Fruit fly (Drosophila melanogaster) whole organism, embryonic: ENCODE results near the gene CG42554.

Experiments used
- Bteb2 ChIP-seq: fragments of 200-800 bp; sonication (Bioruptor generic); optimal IDR thresholded peaks from 2 replicates; lab custom pipeline; 2016; ENCODE audit warnings: missing biosample characterization, missing genetic modification characterization
- CG10366 ChIP-seq: fragments of 200-800 bp; sonication (Bioruptor generic); IDR thresholded peaks from 2 replicates; pipeline ENCODE4 v1.3.6; 2022; ENCODE audit warnings: missing biosample characterization, missing genetic modification characterization
- CG10431 ChIP-seq: fragments of 200-800 bp; sonication (Bioruptor generic); optimal IDR thresholded peaks from 3 replicates; lab custom pipeline; 2018; ENCODE audit warnings: missing biosample characterization, mild to moderate bottlenecking, missing genetic modification characterization
- CG11696 ChIP-seq: fragments of 200-800 bp; sonication (Bioruptor generic); IDR thresholded peaks from 2 replicates; pipeline ENCODE4 v1.3.6; 2022; ENCODE audit warnings: missing biosample characterization, missing genetic modification characterization
- CG1233 ChIP-seq: fragments of 200-800 bp; sonication (Bioruptor generic); optimal IDR thresholded peaks from 4 replicates; lab custom pipeline; 2018; ENCODE audit warnings: missing biosample characterization, mild to moderate bottlenecking, missing genetic modification characterization
- CG12769 ChIP-seq: fragments of 200-800 bp; sonication (Bioruptor generic); optimal IDR thresholded peaks from 2 replicates; lab custom pipeline; 2019; ENCODE audit warnings: missing biosample characterization, mild to moderate bottlenecking, missing genetic modification characterization, moderate library complexity
- CG13424 ChIP-seq: fragments of 200-800 bp; sonication (Bioruptor generic); optimal IDR thresholded peaks from 2 replicates; lab custom pipeline; 2019; ENCODE audit warnings: missing biosample characterization, mild to moderate bottlenecking, missing genetic modification characterization, moderate library complexity
- CG14667 ChIP-seq: fragments of 200-800 bp; sonication (Bioruptor generic); IDR thresholded peaks from 2 replicates; pipeline ENCODE4 v1.3.6; 2022; ENCODE audit warnings: missing biosample characterization, missing genetic modification characterization
- CG15269 ChIP-seq: fragments of 200-800 bp; sonication (Bioruptor generic); optimal IDR thresholded peaks from 2 replicates; lab custom pipeline; 2018; ENCODE audit warnings: missing biosample characterization, mild to moderate bottlenecking, missing genetic modification characterization, moderate library complexity
- CG15514 ChIP-seq: fragments of 200-800 bp; sonication (Bioruptor generic); optimal IDR thresholded peaks from 3 replicates; lab custom pipeline; 2017; ENCODE audit warnings: missing biosample characterization, missing genetic modification characterization, mild to moderate bottlenecking, moderate library complexity, missing genetic modification reagents
- CG17912 ChIP-seq: fragments of 200-800 bp; sonication (Bioruptor generic); optimal IDR thresholded peaks from 2 replicates; lab custom pipeline; 2018; ENCODE audit warnings: missing biosample characterization, mild to moderate bottlenecking, missing genetic modification characterization
- CG3847 ChIP-seq: fragments of 200-800 bp; sonication (Bioruptor generic); IDR thresholded peaks from 2 replicates; pipeline ENCODE4 v1.3.6; 2022; ENCODE audit warnings: missing biosample characterization, missing genetic modification characterization
- CG9437 ChIP-seq: fragments of 200-800 bp; sonication (Bioruptor generic); optimal IDR thresholded peaks from 2 replicates; lab custom pipeline; 2018; ENCODE audit warnings: missing biosample characterization, mild to moderate bottlenecking, missing genetic modification characterization
- CHES-1-like ChIP-seq: fragments of 200-800 bp; sonication (Bioruptor generic); optimal IDR thresholded peaks from 2 replicates; lab custom pipeline; 2016; ENCODE audit warnings: missing biosample characterization, missing genetic modification characterization
- E2f2 ChIP-seq: fragments of 200-800 bp; sonication (Bioruptor generic); IDR thresholded peaks from 2 replicates; pipeline ENCODE4 v1.3.6; 2022; ENCODE audit warnings: missing biosample characterization, missing genetic modification characterization
- Fer3 ChIP-seq: fragments of 200-800 bp; sonication (Bioruptor generic); optimal IDR thresholded peaks from 2 replicates; lab custom pipeline; 2018; ENCODE audit warnings: missing biosample characterization, mild to moderate bottlenecking, missing genetic modification characterization, moderate library complexity
- NC2β ChIP-seq: fragments of 200-800 bp; sonication (Bioruptor generic); optimal IDR thresholded peaks from 2 replicates; lab custom pipeline; 2016; ENCODE audit warnings: missing biosample characterization, missing genetic modification characterization
- NfI ChIP-seq: fragments of 200-800 bp; sonication (Bioruptor generic); optimal IDR thresholded peaks from 3 replicates; lab custom pipeline; 2018; ENCODE audit warnings: missing biosample characterization, mild to moderate bottlenecking, missing genetic modification characterization, moderate library complexity
- Optix ChIP-seq: fragments of 200-800 bp; sonication (Bioruptor generic); IDR thresholded peaks from 3 replicates; pipeline ENCODE4 v1.3.6; 2022; ENCODE audit warnings: missing biosample characterization, missing genetic modification characterization
- PHDP ChIP-seq: fragments of 200-800 bp; sonication (Bioruptor generic); optimal IDR thresholded peaks from 3 replicates; lab custom pipeline; 2018; ENCODE audit warnings: missing biosample characterization, mild to moderate bottlenecking, missing genetic modification characterization, moderate library complexity
- Poxn ChIP-seq: fragments of 200-800 bp; sonication (Bioruptor generic); IDR thresholded peaks from 2 replicates; pipeline ENCODE4 v1.3.6; 2022; ENCODE audit warnings: missing biosample characterization, missing genetic modification characterization
- Scr ChIP-seq: fragments of 200-800 bp; sonication (Bioruptor generic); IDR thresholded peaks from 2 replicates; pipeline ENCODE4 v1.3.6; 2022; ENCODE audit warnings: missing biosample characterization, missing genetic modification characterization; ENCODE audit not compliant: partially characterized antibody
- Sox100B ChIP-seq: fragments of 200-800 bp; sonication (Bioruptor generic); optimal IDR thresholded peaks from 3 replicates; lab custom pipeline; 2018; ENCODE audit warnings: missing biosample characterization, mild to moderate bottlenecking, missing genetic modification characterization
- Xrp1 ChIP-seq: fragments of 200-800 bp; sonication (Bioruptor generic); IDR thresholded peaks from 2 replicates; pipeline ENCODE4 v1.3.6; 2022; ENCODE audit warnings: missing biosample characterization, missing genetic modification characterization
- bbx ChIP-seq: fragments of 200-800 bp; sonication (Bioruptor generic); IDR thresholded peaks from 2 replicates; pipeline ENCODE4 v1.3.6; 2022; ENCODE audit warnings: missing biosample characterization, missing genetic modification characterization; ENCODE audit not compliant: partially characterized antibody
- bcd ChIP-seq: fragments of 200-800 bp; sonication (Bioruptor generic); optimal IDR thresholded peaks from 2 replicates; lab custom pipeline; 2017; ENCODE audit warnings: missing biosample characterization, mild to moderate bottlenecking, missing genetic modification characterization
- dmrt11E ChIP-seq: fragments of 200-800 bp; sonication (Bioruptor generic); optimal IDR thresholded peaks from 3 replicates; lab custom pipeline; 2018; ENCODE audit warnings: missing biosample characterization, mild to moderate bottlenecking, missing genetic modification characterization, moderate library complexity
- dmrt99B ChIP-seq: fragments of 200-800 bp; sonication (Bioruptor generic); optimal IDR thresholded peaks from 2 replicates; lab custom pipeline; 2018; ENCODE audit warnings: missing biosample characterization, mild to moderate bottlenecking, missing genetic modification characterization, moderate library complexity
- dpn ChIP-seq, 2 experiments: fragments of 200-800 bp; sonication (Bioruptor generic); optimal IDR thresholded peaks; 3 replicates each; lab custom pipeline; 2016; ENCODE audit warnings: missing biosample characterization in 2 of 2, missing genetic modification characterization in 2 of 2
- emc ChIP-seq: fragments of 200-800 bp; sonication (Bioruptor generic); optimal IDR thresholded peaks from 2 replicates; lab custom pipeline; 2016; ENCODE audit warnings: missing biosample characterization, missing genetic modification characterization
- eyg ChIP-seq: fragments of 200-800 bp; sonication (Bioruptor generic); optimal IDR thresholded peaks from 3 replicates; lab custom pipeline; 2016; ENCODE audit warnings: missing biosample characterization, missing genetic modification characterization
- gcm2 ChIP-seq: fragments of 200-800 bp; sonication (Bioruptor generic); optimal IDR thresholded peaks from 2 replicates; lab custom pipeline; 2016; ENCODE audit warnings: missing biosample characterization, missing genetic modification characterization
- gsb ChIP-seq: fragments of 200-800 bp; sonication (Bioruptor generic); IDR thresholded peaks from 2 replicates; pipeline ENCODE4 v1.3.6; 2022; ENCODE audit warnings: missing biosample characterization, missing genetic modification characterization
- ken ChIP-seq: fragments of 200-800 bp; sonication (Bioruptor generic); IDR thresholded peaks from 3 replicates; pipeline ENCODE4 v1.3.6; 2022; ENCODE audit warnings: missing biosample characterization, missing genetic modification characterization
- kni ChIP-seq: fragments of 200-800 bp; sonication (Bioruptor generic); optimal IDR thresholded peaks from 3 replicates; lab custom pipeline; 2017; ENCODE audit warnings: mild to moderate bottlenecking, missing biosample characterization, missing genetic modification reagents, missing genetic modification characterization
- lola ChIP-seq, 3 experiments: fragments of >200 bp in 2 of 3; fragments of 200-800 bp in 1 of 3; sonication (Bioruptor generic) in 1 of 3; optimal IDR thresholded peaks; 2 replicates each; lab custom pipeline; 2017 to 2019; ENCODE audit warnings: missing biosample characterization in 3 of 3, missing genetic modification characterization in 3 of 3, mild to moderate bottlenecking in 1 of 3, moderate library complexity in 1 of 3
- mirr ChIP-seq: fragments of 200-800 bp; sonication (Bioruptor generic); optimal IDR thresholded peaks from 3 replicates; lab custom pipeline; 2018; ENCODE audit warnings: missing biosample characterization, mild to moderate bottlenecking, missing genetic modification characterization
- nerfin-2 ChIP-seq: fragments of 200-800 bp; sonication (Bioruptor generic); IDR thresholded peaks from 2 replicates; pipeline ENCODE4 v1.3.6; 2022; ENCODE audit warnings: missing biosample characterization, missing genetic modification characterization; ENCODE audit not compliant: partially characterized antibody
- pan ChIP-seq, 4 experiments: fragments of >200 bp in 3 of 4; fragments of 200-800 bp in 1 of 4; sonication (Bioruptor generic) in 1 of 4; optimal IDR thresholded peaks in 3 of 4; IDR thresholded peaks in 1 of 4; 2 replicates each; pipeline versions ENCODE4 v1.3.6 to Lab custom; 2017 to 2022; ENCODE audit warnings: missing biosample characterization in 2 of 4, missing genetic modification characterization in 2 of 4, mixed read lengths in 1 of 4
- peb ChIP-seq: fragments of 200-800 bp; sonication (Bioruptor generic); IDR thresholded peaks from 2 replicates; pipeline ENCODE4 v1.3.6; 2022; ENCODE audit warnings: missing biosample characterization, missing genetic modification characterization
- sc ChIP-seq, 3 experiments: fragments of >200 bp in 2 of 3; fragments of 200-800 bp in 1 of 3; sonication (Bioruptor generic) in 1 of 3; optimal IDR thresholded peaks; 2 replicates in 2 of 3; 3 replicates in 1 of 3; lab custom pipeline; 2017; ENCODE audit warnings: mild to moderate bottlenecking in 1 of 3, missing biosample characterization in 1 of 3, missing genetic modification characterization in 1 of 3, missing genetic modification reagents in 1 of 3
- shn ChIP-seq: fragments of 200-800 bp; sonication (Bioruptor generic); optimal IDR thresholded peaks from 3 replicates; lab custom pipeline; 2016; ENCODE audit warnings: missing biosample characterization, missing genetic modification characterization
- slp2 ChIP-seq: fragments of 200-800 bp; sonication (Bioruptor generic); optimal IDR thresholded peaks from 2 replicates; lab custom pipeline; 2016; ENCODE audit warnings: missing biosample characterization, missing genetic modification characterization
- sqz ChIP-seq: fragments of 200-800 bp; sonication (Bioruptor generic); optimal IDR thresholded peaks from 3 replicates; lab custom pipeline; 2018; ENCODE audit warnings: missing biosample characterization, mild to moderate bottlenecking, missing genetic modification characterization
- stc ChIP-seq: fragments of 200-800 bp; sonication (Bioruptor generic); IDR thresholded peaks from 2 replicates; pipeline ENCODE4 v1.3.6; 2022; ENCODE audit warnings: missing biosample characterization, missing genetic modification characterization
- vfl ChIP-seq: fragments of 200-800 bp; sonication (Bioruptor generic); optimal IDR thresholded peaks from 2 replicates; lab custom pipeline; 2016; ENCODE audit warnings: missing biosample characterization, missing genetic modification characterization
- zfh2 ChIP-seq: fragments of 200-800 bp; sonication (Bioruptor generic); optimal IDR thresholded peaks from 2 replicates; lab custom pipeline; 2016; ENCODE audit warnings: missing biosample characterization, missing genetic modification characterization

Gene CG42554

dm6 chr3L:815234-816200, 20.0 kb upstream of the CG42554 start (continued):
- TF ChIP-seq CG15269 (tag; lab: Kevin White, UChicago) (peak; percentile 53), NfI (GFP tag; lab: Kevin White, UChicago) (peak; percentile 40), slp2 (no peak), emc (GFP tag; lab: Kevin White, UChicago) (no peak), eyg (GFP tag; lab: Kevin White, UChicago) (no peak), CG15514 (GFP tag; lab: Kevin White, UChicago) (no peak), CG17912 (GFP tag; lab: Kevin White, UChicago) (no peak), Xrp1 (GFP tag; lab: Robert Waterston, UW) (peak; percentile 51; the same call in 1 of the 2 replicates), CG13424 (tag; lab: Kevin White, UChicago) (peak; percentile 60), bcd (GFP tag; lab: Kevin White, UChicago) (no peak), kni (GFP tag; lab: Kevin White, UChicago) (no peak), Optix (GFP tag; lab: Robert Waterston, UW) (0 out of 3 replicates have a peak, but pooled peaks have one; percentile 18), zfh2 (GFP tag; lab: Kevin White, UChicago) (no peak), sc (optimal IDR thresholded peaks at IDR 0.05; lab: Kevin White, UChicago) (no peak), sc (GFP tag; optimal IDR thresholded peaks at IDR 0.05; lab: Kevin White, UChicago) (no peak), CG3847 (peak; percentile 56), ken (GFP tag; lab: Robert Waterston, UW) (no peak), Sox100B (GFP tag; lab: Kevin White, UChicago) (peak; percentile 35), CG10431 (no peak), vfl (no peak), CG14667 (GFP tag; lab: Robert Waterston, UW) (no peak), Bteb2 (GFP tag; lab: Kevin White, UChicago) (no peak), dpn (GFP tag; optimal IDR thresholded peaks at IDR 0.05; lab: Kevin White, UChicago) (no peak), NC2β (GFP tag; lab: Kevin White, UChicago) (no peak), gsb (GFP tag; lab: Robert Waterston, UW) (peak; percentile 26; the same call in 1 of the 2 replicates), stc (GFP tag; lab: Robert Waterston, UW) (no peak), CG11696 (no peak), CG10366 (GFP tag; lab: Robert Waterston, UW) (peak; percentile 68), dmrt99B (tag; lab: Kevin White, UChicago) (peak; percentile 60), Poxn (GFP tag; lab: Robert Waterston, UW) (no peak), gcm2 (GFP tag; lab: Kevin White, UChicago) (no peak), CHES-1-like (no peak), E2f2 (GFP tag; lab: Robert Waterston, UW) (peak; percentile 34; the same call in 1 of the 2 replicates), pan (optimal IDR thresholded peaks at IDR 0.05; lab: Kevin White, UChicago) (no peak), pan (GFP tag; optimal IDR thresholded peaks at IDR 0.05 in 1 of 2, IDR thresholded peaks at IDR 0.05 in 1 of 2) (peak in 1 of 2 experiments; percentile 67), dmrt11E (tag; lab: Kevin White, UChicago) (no peak), bbx (GFP tag; lab: Robert Waterston, UW) (no peak), mirr (GFP tag; lab: Kevin White, UChicago) (no peak), CG1233 (GFP tag; lab: Kevin White, UChicago) (peak; percentile 20), Fer3 (tag; lab: Kevin White, UChicago) (peak; percentile 4), peb (GFP tag; lab: Robert Waterston, UW) (no peak), shn (GFP tag; lab: Kevin White, UChicago) (no peak), lola (GFP tag; optimal IDR thresholded peaks at IDR 0.05; lab: Kevin White, UChicago) (no peak), nerfin-2 (GFP tag; lab: Robert Waterston, UW) (no peak), CG9437 (GFP tag; lab: Kevin White, UChicago) (no peak), sqz (GFP tag; lab: Kevin White, UChicago) (no peak), CG12769 (tag; lab: Kevin White, UChicago) (peak; percentile 64), Scr (GFP tag; lab: Robert Waterston, UW) (no peak), PHDP (tag; lab: Kevin White, UChicago) (peak; percentile 32)
